Fruit fly (Drosophila melanogaster) whole organism, embryonic: ENCODE results near the gene CG32712.
A peak's percentile ranks its signal among the peaks of the same experiment; 100 is the strongest.

Experiments
- BtbVII ChIP-seq: fragments of 200-800 bp; sonication (Bioruptor generic); optimal IDR thresholded peaks from 3 replicates; lab custom pipeline; 2017; ENCODE audit warnings: missing biosample characterization, mild to moderate bottlenecking, missing genetic modification characterization
- CG10565 ChIP-seq: fragments of 200-800 bp; sonication (Bioruptor generic); optimal IDR thresholded peaks from 3 replicates; lab custom pipeline; 2016; ENCODE audit warnings: missing biosample characterization, mild to moderate bottlenecking, missing genetic modification characterization
- CG11695 ChIP-seq: fragments of 200-800 bp; sonication (Bioruptor generic); IDR thresholded peaks from 3 replicates; pipeline ENCODE4 v1.3.6; 2022; ENCODE audit warnings: missing biosample characterization, missing genetic modification characterization
- CG12104 ChIP-seq: fragments of 200-800 bp; sonication (Bioruptor generic); optimal IDR thresholded peaks from 3 replicates; lab custom pipeline; 2016; ENCODE audit warnings: missing biosample characterization, missing genetic modification characterization
- CG1233 ChIP-seq: fragments of 200-800 bp; sonication (Bioruptor generic); optimal IDR thresholded peaks from 4 replicates; lab custom pipeline; 2018; ENCODE audit warnings: missing biosample characterization, mild to moderate bottlenecking, missing genetic modification characterization
- CG12769 ChIP-seq: fragments of 200-800 bp; sonication (Bioruptor generic); optimal IDR thresholded peaks from 2 replicates; lab custom pipeline; 2019; ENCODE audit warnings: missing biosample characterization, mild to moderate bottlenecking, missing genetic modification characterization, moderate library complexity
- CG1529 ChIP-seq: fragments of 200-800 bp; sonication (Bioruptor generic); optimal IDR thresholded peaks from 3 replicates; lab custom pipeline; 2018; ENCODE audit warnings: missing biosample characterization, missing genetic modification characterization
- CG1647 ChIP-seq: fragments of 200-800 bp; sonication (Bioruptor generic); optimal IDR thresholded peaks from 3 replicates; lab custom pipeline; 2016; ENCODE audit warnings: missing biosample characterization, missing genetic modification characterization
- CG16779 ChIP-seq: fragments of 200-800 bp; sonication (Bioruptor generic); IDR thresholded peaks from 2 replicates; pipeline ENCODE4 v1.3.6; 2022; ENCODE audit warnings: missing biosample characterization, missing genetic modification characterization
- CG18599 ChIP-seq: fragments of 200-800 bp; sonication (Bioruptor generic); optimal IDR thresholded peaks from 3 replicates; lab custom pipeline; 2017; ENCODE audit warnings: missing biosample characterization, missing genetic modification characterization, mild to moderate bottlenecking, moderate library complexity, missing genetic modification reagents
- CG2120 ChIP-seq: fragments of 200-800 bp; sonication (Bioruptor generic); optimal IDR thresholded peaks from 3 replicates; lab custom pipeline; 2016; ENCODE audit warnings: missing biosample characterization, missing genetic modification characterization
- CG2678 ChIP-seq: fragments of 200-800 bp; sonication (Bioruptor generic); optimal IDR thresholded peaks from 3 replicates; lab custom pipeline; 2019; ENCODE audit warnings: missing biosample characterization, mild to moderate bottlenecking, missing genetic modification characterization, moderate library complexity
- CG3163 ChIP-seq: fragments of 200-800 bp; sonication (Bioruptor generic); optimal IDR thresholded peaks from 3 replicates; lab custom pipeline; 2016; ENCODE audit warnings: missing biosample characterization, missing genetic modification characterization
- CG3847 ChIP-seq: fragments of 200-800 bp; sonication (Bioruptor generic); IDR thresholded peaks from 2 replicates; pipeline ENCODE4 v1.3.6; 2022; ENCODE audit warnings: missing biosample characterization, missing genetic modification characterization
- CG43689 ChIP-seq: fragments of 200-800 bp; sonication (Bioruptor generic); IDR thresholded peaks from 2 replicates; pipeline ENCODE4 v1.3.6; 2022; ENCODE audit warnings: missing biosample characterization, missing genetic modification characterization
- CG4854 ChIP-seq: fragments of 200-800 bp; sonication (Bioruptor generic); optimal IDR thresholded peaks from 2 replicates; lab custom pipeline; 2016; ENCODE audit warnings: missing biosample characterization, missing genetic modification characterization, inconsistent platforms
- CG7786 ChIP-seq: fragments of 200-800 bp; sonication (Bioruptor generic); optimal IDR thresholded peaks from 2 replicates; lab custom pipeline; 2016; ENCODE audit warnings: missing biosample characterization, missing genetic modification characterization
- CG7839 ChIP-seq: fragments of 200-800 bp; sonication (Bioruptor generic); optimal IDR thresholded peaks from 3 replicates; lab custom pipeline; 2018; ENCODE audit warnings: missing biosample characterization, mild to moderate bottlenecking, missing genetic modification characterization, moderate library complexity
- CG7928 ChIP-seq: fragments of 200-800 bp; sonication (Bioruptor generic); optimal IDR thresholded peaks from 2 replicates; lab custom pipeline; 2017; ENCODE audit warnings: missing biosample characterization, mild to moderate bottlenecking, missing genetic modification characterization
- CG8478 ChIP-seq: fragments of >200 bp; optimal IDR thresholded peaks from 2 replicates; lab custom pipeline; 2018
- CG8765 ChIP-seq: fragments of 200-800 bp; sonication (Bioruptor generic); IDR thresholded peaks from 2 replicates; pipeline ENCODE4 v1.3.6; 2022; ENCODE audit warnings: missing biosample characterization, missing genetic modification characterization
- CTCF ChIP-seq: fragments of 200-800 bp; sonication (Bioruptor generic); optimal IDR thresholded peaks from 2 replicates; lab custom pipeline; 2017; ENCODE audit warnings: missing biosample characterization, mild to moderate bottlenecking, missing genetic modification characterization, moderate library complexity
- Camta ChIP-seq: fragments of 200-800 bp; sonication (Bioruptor generic); optimal IDR thresholded peaks from 2 replicates; lab custom pipeline; 2016; ENCODE audit warnings: missing biosample characterization, missing genetic modification characterization
- Deaf1 ChIP-seq: fragments of 200-800 bp; optimal IDR thresholded peaks from 3 replicates; lab custom pipeline; 2019; ENCODE audit warnings: missing biosample characterization, mild to moderate bottlenecking, missing genetic modification characterization, moderate library complexity
- Elba2 ChIP-seq: fragments of 200-800 bp; sonication (Bioruptor generic); optimal IDR thresholded peaks from 3 replicates; lab custom pipeline; 2016; ENCODE audit warnings: missing biosample characterization, missing genetic modification characterization
- Hey ChIP-seq: fragments of 200-800 bp; sonication (Bioruptor generic); optimal IDR thresholded peaks from 3 replicates; lab custom pipeline; 2018; ENCODE audit warnings: missing biosample characterization, mild to moderate bottlenecking, missing genetic modification characterization
- Hr3 ChIP-seq: fragments of 200-800 bp; sonication (Bioruptor generic); optimal IDR thresholded peaks from 3 replicates; lab custom pipeline; 2016; ENCODE audit warnings: missing biosample characterization, missing genetic modification characterization
- Lpt ChIP-seq: fragments of >200 bp; optimal IDR thresholded peaks from 2 replicates; lab custom pipeline; 2018; ENCODE audit warnings: missing biosample characterization, missing genetic modification characterization
- Max ChIP-seq: fragments of 200-800 bp; sonication (Bioruptor generic); optimal IDR thresholded peaks from 2 replicates; lab custom pipeline; 2016; ENCODE audit warnings: missing biosample characterization, mild to moderate bottlenecking, missing genetic modification characterization
- Mrtf ChIP-seq: fragments of 200-800 bp; sonication (Bioruptor generic); IDR thresholded peaks from 3 replicates; pipeline ENCODE4 v1.3.6; 2022; ENCODE audit warnings: missing biosample characterization, missing genetic modification characterization
- Neu2 ChIP-seq: fragments of 200-800 bp; sonication (Bioruptor generic); optimal IDR thresholded peaks from 3 replicates; lab custom pipeline; 2016; ENCODE audit warnings: missing biosample characterization, missing genetic modification characterization, borderline replicate concordance
- Nf-YA ChIP-seq: fragments of 200-800 bp; sonication (Bioruptor generic); IDR thresholded peaks from 2 replicates; pipeline ENCODE4 v1.3.6; 2022; ENCODE audit warnings: missing biosample characterization, missing genetic modification characterization
- ase ChIP-seq: fragments of 200-800 bp; sonication (Bioruptor generic); IDR thresholded peaks from 3 replicates; pipeline ENCODE4 v1.3.6; 2022; ENCODE audit warnings: missing biosample characterization, missing genetic modification characterization
- bsh ChIP-seq, 2 experiments: fragments of 200-800 bp; sonication (Bioruptor generic); optimal IDR thresholded peaks; 2 replicates each; lab custom pipeline; 2017 to 2018; ENCODE audit warnings: mild to moderate bottlenecking in 2 of 2, missing biosample characterization in 2 of 2, missing genetic modification characterization in 2 of 2, moderate library complexity in 1 of 2
- da ChIP-seq: fragments of 200-800 bp; sonication (Bioruptor generic); optimal IDR thresholded peaks from 2 replicates; lab custom pipeline; 2016; ENCODE audit warnings: missing biosample characterization, missing genetic modification characterization
- fd102C ChIP-seq: fragments of 200-800 bp; sonication (Bioruptor generic); optimal IDR thresholded peaks from 2 replicates; lab custom pipeline; 2018; ENCODE audit warnings: missing biosample characterization, mild to moderate bottlenecking, missing genetic modification characterization, moderate library complexity
- fd3F ChIP-seq: fragments of 200-800 bp; sonication (Bioruptor generic); optimal IDR thresholded peaks from 2 replicates; lab custom pipeline; 2018; ENCODE audit warnings: missing biosample characterization, mild to moderate bottlenecking, missing genetic modification characterization, moderate library complexity
- fu2 ChIP-seq: fragments of 200-800 bp; sonication (Bioruptor generic); optimal IDR thresholded peaks from 2 replicates; lab custom pipeline; 2016; ENCODE audit warnings: missing biosample characterization, missing genetic modification characterization
- jigr1 ChIP-seq: fragments of 200-800 bp; sonication (Bioruptor generic); IDR thresholded peaks from 3 replicates; pipeline ENCODE4 v1.3.6; 2022; ENCODE audit warnings: missing biosample characterization, missing genetic modification characterization
- maf-S ChIP-seq: fragments of 200-800 bp; sonication (Bioruptor generic); optimal IDR thresholded peaks from 2 replicates; lab custom pipeline; 2016; ENCODE audit warnings: missing biosample characterization, missing genetic modification characterization
- pfk ChIP-seq: fragments of 200-800 bp; sonication (Bioruptor generic); optimal IDR thresholded peaks from 2 replicates; lab custom pipeline; 2018; ENCODE audit warnings: missing biosample characterization, mild to moderate bottlenecking, missing genetic modification characterization, moderate library complexity
- pnt ChIP-seq: fragments of 200-800 bp; sonication (Bioruptor generic); optimal IDR thresholded peaks from 3 replicates; lab custom pipeline; 2016; ENCODE audit warnings: missing biosample characterization, missing genetic modification characterization
- ranshi ChIP-seq: fragments of 200-800 bp; sonication (Bioruptor generic); IDR thresholded peaks from 2 replicates; pipeline ENCODE4 v1.3.6; 2022; ENCODE audit warnings: missing biosample characterization, missing genetic modification characterization
- sd ChIP-seq: fragments of 200-800 bp; sonication (Bioruptor generic); optimal IDR thresholded peaks from 3 replicates; lab custom pipeline; 2018; ENCODE audit warnings: missing biosample characterization, mild to moderate bottlenecking, missing genetic modification characterization, moderate library complexity
- sens ChIP-seq: fragments of 200-800 bp; sonication (Bioruptor generic); peaks from one replicate; lab custom pipeline; 2016; ENCODE audit warnings: missing biosample characterization, missing genetic modification characterization
- sr ChIP-seq: fragments of 200-800 bp; sonication (Bioruptor generic); IDR thresholded peaks from 3 replicates; pipeline ENCODE4 v1.3.6; 2022; ENCODE audit warnings: missing biosample characterization, missing genetic modification characterization
- stwl ChIP-seq: fragments of 200-800 bp; sonication (Bioruptor generic); optimal IDR thresholded peaks from 3 replicates; lab custom pipeline; 2018; ENCODE audit warnings: missing biosample characterization, mild to moderate bottlenecking, missing genetic modification characterization, moderate library complexity
- tll ChIP-seq, 2 experiments: fragments of 200-800 bp in 1 of 2; fragments of >200 bp in 1 of 2; sonication (Bioruptor generic) in 1 of 2; optimal IDR thresholded peaks; 2 replicates each; lab custom pipeline; 2017 to 2019; ENCODE audit warnings: missing biosample characterization in 2 of 2, missing genetic modification characterization in 2 of 2, mild to moderate bottlenecking in 1 of 2, moderate library complexity in 1 of 2
- wdn ChIP-seq: fragments of 200-800 bp; sonication (Bioruptor generic); IDR thresholded peaks from 2 replicates; pipeline ENCODE4 v1.3.6; 2022; ENCODE audit warnings: missing biosample characterization, missing genetic modification characterization
- wor ChIP-seq: fragments of 200-800 bp; sonication (Bioruptor generic); IDR thresholded peaks from 2 replicates; pipeline ENCODE4 v1.3.6; 2022; ENCODE audit warnings: missing biosample characterization, missing genetic modification characterization

The CG32712 gene

dm6 chrX:8413513-8414113, 20.0 kb downstream of the CG32712 start (continued):
- TF ChIP-seq fd3F (GFP tag; lab: Kevin White, UChicago) = no peak
- TF ChIP-seq CG3163 (GFP tag; lab: Kevin White, UChicago) = no peak
- no peak for TF ChIP-seq CG1529 (GFP tag; lab: Kevin White, UChicago)
- TF ChIP-seq Elba2 (GFP tag; lab: Kevin White, UChicago) = no peak
- TF ChIP-seq sd (tag; lab: Kevin White, UChicago) = peak; percentile 69
- TF ChIP-seq wor (GFP tag; lab: Robert Waterston, UW) = no peak
- no peak for TF ChIP-seq Max
- no peak for TF ChIP-seq CG8765 (GFP tag; lab: Robert Waterston, UW)
- no peak for TF ChIP-seq CG7839 (tag; lab: Kevin White, UChicago)
- no peak for TF ChIP-seq CG3847
- TF ChIP-seq CG11695 = no peak
- no peak for TF ChIP-seq Deaf1 (tag; lab: Kevin White, UChicago)
- no peak for TF ChIP-seq CG10565 (GFP tag; lab: Kevin White, UChicago)
- no peak for TF ChIP-seq CG1233 (GFP tag; lab: Kevin White, UChicago)
- TF ChIP-seq ranshi (GFP tag; lab: Robert Waterston, UW) = no peak
- TF ChIP-seq Mrtf (GFP tag; lab: Robert Waterston, UW) = no peak
- no peak for TF ChIP-seq pfk (GFP tag; lab: Kevin White, UChicago)
- no peak for TF ChIP-seq wdn (GFP tag; lab: Robert Waterston, UW)

dm6 chrX:8412197-8413160, 21.1 kb downstream of the CG32712 start:
- TF ChIP-seq CTCF (GFP tag; lab: Kevin White, UChicago) (no peak), CG7786 (GFP tag; lab: Kevin White, UChicago) (no peak), fu2 (GFP tag; lab: Kevin White, UChicago) (no peak), CG18599 (no peak), fd102C (no peak), BtbVII (GFP tag; lab: Kevin White, UChicago) (no peak), CG7928 (no peak), tll (GFP tag; optimal IDR thresholded peaks at IDR 0.05; lab: Kevin White, UChicago) (no peak), Nf-YA (GFP tag; lab: Robert Waterston, UW) (no peak), CG4854 (no peak), Hr3 (GFP tag; lab: Kevin White, UChicago) (no peak), maf-S (GFP tag; lab: Kevin White, UChicago) (no peak), CG8478 (lab: Kevin White, UChicago) (no peak), CG12769 (tag; lab: Kevin White, UChicago) (peak; percentile 23), CG2120 (GFP tag; lab: Kevin White, UChicago) (no peak), Hey (tag; lab: Kevin White, UChicago) (no peak), da (no peak), ase (GFP tag; lab: Robert Waterston, UW) (no peak), sr (GFP tag; lab: Robert Waterston, UW) (no peak), sens (GFP tag; lab: Kevin White, UChicago) (peak; percentile 6), Neu2 (GFP tag; lab: Kevin White, UChicago) (no peak), Camta (no peak), jigr1 (GFP tag; lab: Robert Waterston, UW) (no peak), Lpt (no peak), CG2678 (tag; lab: Kevin White, UChicago) (peak; percentile 23), bsh (GFP tag; optimal IDR thresholded peaks at IDR 0.05; lab: Kevin White, UChicago) (no peak), CG12104 (GFP tag; lab: Kevin White, UChicago) (no peak), stwl (no peak), CG43689 (GFP tag; lab: Robert Waterston, UW) (no peak), pnt (GFP tag; lab: Kevin White, UChicago) (no peak), CG16779 (GFP tag; lab: Robert Waterston, UW) (no peak), CG1647 (GFP tag; lab: Kevin White, UChicago) (no peak)
